Worm (Caenorhabditis elegans) whole organism, L4 larva: Measurements from ENCODE around the gene rskd-1.

Experiments
- lin-13 ChIP-seq: fragments of 150-350 bp; optimal IDR thresholded peaks from 2 replicates; lab custom pipeline; 2014; ENCODE audit warnings: missing biosample characterization, missing genetic modification reagents, missing genetic modification characterization
- nhr-77 ChIP-seq: fragments of 150-350 bp; optimal IDR thresholded peaks from 2 replicates; lab custom pipeline; 2014; ENCODE audit warnings: missing biosample characterization, missing genetic modification characterization
- sdz-12 ChIP-seq: fragments of 200-800 bp; sonication (Bioruptor generic); optimal IDR thresholded peaks from 2 replicates; lab custom pipeline; 2018; ENCODE audit warnings: mild to moderate bottlenecking, missing genetic modification characterization, missing compliant biosample characterization

DNA sequence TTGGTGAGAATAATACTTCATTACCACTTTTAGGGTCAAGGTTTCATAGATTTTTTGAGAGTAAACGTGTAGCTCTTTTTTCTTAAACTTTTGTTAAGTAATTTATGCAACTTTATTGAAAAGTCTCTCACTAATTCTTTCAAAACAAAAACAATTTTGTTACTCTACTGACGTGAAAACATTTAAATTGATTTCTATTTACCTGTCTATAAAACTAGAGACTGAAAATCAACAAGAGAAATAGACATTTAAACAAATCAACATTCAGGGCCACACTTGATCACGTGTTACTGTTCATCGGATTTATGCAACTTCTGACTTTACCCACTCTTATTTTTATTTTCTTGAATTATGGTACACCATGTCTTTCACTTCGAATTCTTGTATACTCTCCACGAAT lies 32.0 kb downstream of the rskd-1 start, which contains the start of gene ugt-55:
- TF ChIP-seq lin-13 (GFP tag; lab: Kevin White, UChicago) (no peak), nhr-77 (tag; lab: Kevin White, UChicago) (no peak), sdz-12 (GFP tag; lab: Kevin White, UChicago) (no peak)
